Worm (Caenorhabditis elegans) whole organism, L4 larva: ENCODE measurements around the gene T24C12.4.

Experiments used
- fos-1 ChIP-seq: fragments of 150-350 bp; optimal IDR thresholded peaks from 2 replicates; lab custom pipeline; 2014; ENCODE audit warnings: missing biosample characterization, missing genetic modification characterization
- madf-5 ChIP-seq, 2 experiments: fragments of 200-800 bp; sonication (Bioruptor generic); IDR thresholded peaks; 2 replicates each; pipeline ENCODE4 v1.3.6; 2022; ENCODE audit warnings: missing compliant biosample characterization in 2 of 2, missing genetic modification characterization in 2 of 2
- zip-2 ChIP-seq: fragments of 150-350 bp; optimal IDR thresholded peaks from 2 replicates; lab custom pipeline; 2014; ENCODE audit warnings: missing biosample characterization, missing genetic modification characterization

DNA sequence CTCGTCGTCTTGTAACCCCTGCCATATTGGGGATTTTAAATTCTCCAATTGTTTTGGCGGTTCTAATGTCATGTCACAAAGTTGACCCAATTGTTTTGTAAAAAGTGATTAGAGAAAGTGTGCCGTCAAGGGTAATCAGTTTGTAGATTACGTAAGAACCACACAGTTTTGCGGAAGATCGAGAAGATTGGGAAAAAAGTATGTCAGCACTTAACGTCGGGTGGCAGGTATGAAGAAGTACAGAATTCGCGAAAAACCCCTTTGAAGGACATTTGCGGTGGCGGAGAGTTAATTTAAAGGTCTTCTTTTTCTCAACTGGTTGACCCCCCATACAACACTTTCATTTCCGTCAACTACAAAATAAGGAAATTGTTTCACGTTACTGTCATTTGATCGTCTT is 3.5 kb upstream of the T24C12.4 start:
- TF ChIP-seq madf-5 (GFP tag; IDR thresholded peaks at IDR 0.05; lab: Robert Waterston, UW) (no peak), fos-1 (tag; lab: Kevin White, UChicago) (no peak), zip-2 (tag; lab: Kevin White, UChicago) (no peak)
